Fruit fly (Drosophila melanogaster) whole organism, embryonic: ENCODE measurements around the gene mus301.

ENCODE experiments used
- Awh ChIP-seq: fragments of 200-800 bp; sonication (Bioruptor generic); IDR thresholded peaks from 2 replicates; pipeline ENCODE4, ENCODE4 v1.3.6; 2022; ENCODE audit warnings: missing biosample characterization, missing genetic modification characterization
- Bdp1 ChIP-seq: fragments of 200-800 bp; sonication (Bioruptor generic); optimal IDR thresholded peaks from 3 replicates; lab custom pipeline; 2016; ENCODE audit warnings: missing biosample characterization, missing genetic modification characterization
- BtbVII ChIP-seq: fragments of 200-800 bp; sonication (Bioruptor generic); optimal IDR thresholded peaks from 3 replicates; lab custom pipeline; 2017; ENCODE audit warnings: missing biosample characterization, mild to moderate bottlenecking, missing genetic modification characterization
- CG10366 ChIP-seq: fragments of 200-800 bp; sonication (Bioruptor generic); IDR thresholded peaks from 2 replicates; pipeline ENCODE4 v1.3.6; 2022; ENCODE audit warnings: missing biosample characterization, missing genetic modification characterization
- CG11085 ChIP-seq: fragments of 200-800 bp; sonication (Bioruptor generic); IDR thresholded peaks from 2 replicates; pipeline ENCODE4 v1.3.6; 2022; ENCODE audit warnings: missing biosample characterization, missing genetic modification characterization
- CG11723 ChIP-seq: fragments of 200-800 bp; sonication (Bioruptor generic); optimal IDR thresholded peaks from 2 replicates; lab custom pipeline; 2017; ENCODE audit warnings: missing biosample characterization, mild to moderate bottlenecking, missing genetic modification characterization
- CG12104 ChIP-seq: fragments of 200-800 bp; sonication (Bioruptor generic); optimal IDR thresholded peaks from 3 replicates; lab custom pipeline; 2016; ENCODE audit warnings: missing biosample characterization, missing genetic modification characterization
- CG12744 ChIP-seq: fragments of 200-800 bp; sonication (Bioruptor generic); optimal IDR thresholded peaks from 2 replicates; lab custom pipeline; 2016; ENCODE audit warnings: missing biosample characterization, missing genetic modification characterization
- CG13123 ChIP-seq: fragments of 200-800 bp; sonication (Bioruptor generic); optimal IDR thresholded peaks from 2 replicates; lab custom pipeline; 2016; ENCODE audit warnings: missing biosample characterization, missing genetic modification characterization
- CG15269 ChIP-seq: fragments of 200-800 bp; sonication (Bioruptor generic); optimal IDR thresholded peaks from 2 replicates; lab custom pipeline; 2018; ENCODE audit warnings: missing biosample characterization, mild to moderate bottlenecking, missing genetic modification characterization, moderate library complexity
- CG15601 ChIP-seq: fragments of 200-800 bp; sonication (Bioruptor generic); optimal IDR thresholded peaks from 3 replicates; lab custom pipeline; 2019; ENCODE audit warnings: missing biosample characterization, mild to moderate bottlenecking, missing genetic modification characterization, moderate library complexity
- CG1602 ChIP-seq: fragments of 200-800 bp; sonication (Bioruptor generic); optimal IDR thresholded peaks from 3 replicates; lab custom pipeline; 2016; ENCODE audit warnings: missing biosample characterization, missing genetic modification characterization
- CG18764 ChIP-seq: fragments of 200-800 bp; sonication (Bioruptor generic); optimal IDR thresholded peaks from 3 replicates; lab custom pipeline; 2016; ENCODE audit warnings: missing biosample characterization, missing genetic modification characterization
- CG2678 ChIP-seq: fragments of 200-800 bp; sonication (Bioruptor generic); optimal IDR thresholded peaks from 3 replicates; lab custom pipeline; 2019; ENCODE audit warnings: missing biosample characterization, mild to moderate bottlenecking, missing genetic modification characterization, moderate library complexity
- CG2875 ChIP-seq: fragments of 200-800 bp; sonication (Bioruptor generic); optimal IDR thresholded peaks from 2 replicates; lab custom pipeline; 2017; ENCODE audit warnings: missing biosample characterization, mild to moderate bottlenecking, missing genetic modification characterization, missing genetic modification reagents
- CG32767 ChIP-seq: fragments of 200-800 bp; sonication (Bioruptor generic); IDR thresholded peaks from 2 replicates; pipeline ENCODE4 v1.3.6; 2022; ENCODE audit warnings: missing biosample characterization, missing genetic modification characterization
- CG43689 ChIP-seq: fragments of 200-800 bp; sonication (Bioruptor generic); IDR thresholded peaks from 2 replicates; pipeline ENCODE4 v1.3.6; 2022; ENCODE audit warnings: missing biosample characterization, missing genetic modification characterization
- CG6689 ChIP-seq: fragments of 200-800 bp; sonication (Bioruptor generic); IDR thresholded peaks from 2 replicates; pipeline ENCODE4 v1.3.6; 2022; ENCODE audit warnings: missing biosample characterization, missing genetic modification characterization
- CG7357 ChIP-seq: fragments of 200-800 bp; sonication (Bioruptor generic); IDR thresholded peaks from 3 replicates; pipeline ENCODE4 v1.3.6; 2022; ENCODE audit warnings: missing biosample characterization, missing genetic modification characterization
- CG7786 ChIP-seq: fragments of 200-800 bp; sonication (Bioruptor generic); optimal IDR thresholded peaks from 2 replicates; lab custom pipeline; 2016; ENCODE audit warnings: missing biosample characterization, missing genetic modification characterization
- CG8281 ChIP-seq: fragments of 200-800 bp; sonication (Bioruptor generic); optimal IDR thresholded peaks from 2 replicates; lab custom pipeline; 2018; ENCODE audit warnings: missing biosample characterization, mild to moderate bottlenecking, missing genetic modification characterization, moderate library complexity
- CG8290 ChIP-seq, 3 experiments: fragments of 200-800 bp; sonication (Bioruptor generic); optimal IDR thresholded peaks; 2 replicates each; lab custom pipeline; 2016 to 2019; ENCODE audit warnings: missing biosample characterization in 3 of 3, missing genetic modification characterization in 3 of 3, mild to moderate bottlenecking in 2 of 3, moderate library complexity in 1 of 3
- Dek ChIP-seq: fragments of 200-800 bp; sonication (Bioruptor generic); optimal IDR thresholded peaks from 3 replicates; lab custom pipeline; 2019; ENCODE audit warnings: missing biosample characterization, mild to moderate bottlenecking, missing genetic modification characterization, moderate library complexity
- Fer1 ChIP-seq: fragments of 200-800 bp; sonication (Bioruptor generic); optimal IDR thresholded peaks from 2 replicates; lab custom pipeline; 2017; ENCODE audit warnings: missing biosample characterization, mild to moderate bottlenecking, missing genetic modification characterization
- HLH54F ChIP-seq: fragments of 200-800 bp; sonication (Bioruptor generic); optimal IDR thresholded peaks from 3 replicates; lab custom pipeline; 2016; ENCODE audit warnings: missing biosample characterization, missing genetic modification characterization
- HmgZ ChIP-seq: fragments of 200-800 bp; sonication (Bioruptor generic); optimal IDR thresholded peaks from 2 replicates; lab custom pipeline; 2018; ENCODE audit warnings: missing biosample characterization, mild to moderate bottlenecking, missing genetic modification characterization
- PHDP ChIP-seq: fragments of 200-800 bp; sonication (Bioruptor generic); optimal IDR thresholded peaks from 3 replicates; lab custom pipeline; 2018; ENCODE audit warnings: missing biosample characterization, mild to moderate bottlenecking, missing genetic modification characterization, moderate library complexity
- Six4 ChIP-seq: fragments of 200-800 bp; sonication (Bioruptor generic); optimal IDR thresholded peaks from 2 replicates; lab custom pipeline; 2016; ENCODE audit warnings: missing biosample characterization, missing genetic modification characterization
- TFAM ChIP-seq: fragments of 200-800 bp; sonication (Bioruptor generic); optimal IDR thresholded peaks from 2 replicates; lab custom pipeline; 2017; ENCODE audit warnings: missing biosample characterization, missing genetic modification characterization, inconsistent platforms
- ara ChIP-seq: fragments of 200-800 bp; sonication (Bioruptor generic); IDR thresholded peaks from 2 replicates; pipeline ENCODE4 v1.3.6; 2022; ENCODE audit warnings: missing biosample characterization, missing genetic modification characterization
- cad ChIP-seq: fragments of >200 bp; optimal IDR thresholded peaks from 2 replicates; lab custom pipeline; 2017; ENCODE audit warnings: missing biosample characterization, missing genetic modification characterization
- cas ChIP-seq: fragments of 200-800 bp; sonication (Bioruptor generic); IDR thresholded peaks from 2 replicates; pipeline ENCODE4 v1.3.6; 2022; ENCODE audit warnings: missing biosample characterization, missing genetic modification characterization
- chm ChIP-seq: fragments of 200-800 bp; sonication (Bioruptor generic); IDR thresholded peaks from 2 replicates; pipeline ENCODE4 v1.3.6; 2022; ENCODE audit warnings: missing biosample characterization, missing genetic modification characterization
- crol ChIP-seq: fragments of 200-800 bp; sonication (Bioruptor generic); IDR thresholded peaks from 2 replicates; pipeline ENCODE4 v1.3.6; 2022; ENCODE audit warnings: missing biosample characterization, missing genetic modification characterization
- esg ChIP-seq: fragments of 200-800 bp; sonication (Bioruptor generic); conservative IDR thresholded peaks from 2 replicates; pipeline ENCODE4 v1.3.6; 2022; ENCODE audit warnings: missing biosample characterization, missing genetic modification characterization
- fd96Cb ChIP-seq: fragments of 200-800 bp; sonication (Bioruptor generic); optimal IDR thresholded peaks from 2 replicates; lab custom pipeline; 2018; ENCODE audit warnings: missing biosample characterization, mild to moderate bottlenecking, missing genetic modification characterization, moderate library complexity
- gsb ChIP-seq: fragments of 200-800 bp; sonication (Bioruptor generic); IDR thresholded peaks from 2 replicates; pipeline ENCODE4 v1.3.6; 2022; ENCODE audit warnings: missing biosample characterization, missing genetic modification characterization
- her ChIP-seq: fragments of 200-800 bp; sonication (Bioruptor generic); optimal IDR thresholded peaks from 2 replicates; lab custom pipeline; 2016; ENCODE audit warnings: missing biosample characterization, missing genetic modification characterization
- hth ChIP-seq: fragments of >200 bp; optimal IDR thresholded peaks from 2 replicates; lab custom pipeline; 2017; ENCODE audit warnings: inconsistent platforms
- jumu ChIP-seq: fragments of 200-800 bp; sonication (Bioruptor generic); optimal IDR thresholded peaks from 3 replicates; lab custom pipeline; 2016; ENCODE audit warnings: missing biosample characterization, missing genetic modification characterization
- mirr ChIP-seq: fragments of 200-800 bp; sonication (Bioruptor generic); optimal IDR thresholded peaks from 3 replicates; lab custom pipeline; 2018; ENCODE audit warnings: missing biosample characterization, mild to moderate bottlenecking, missing genetic modification characterization
- otp ChIP-seq: fragments of 200-800 bp; sonication (Bioruptor generic); IDR thresholded peaks from 3 replicates; pipeline ENCODE4, ENCODE4 v1.3.6; 2022; ENCODE audit warnings: missing biosample characterization, missing genetic modification characterization
- pzg ChIP-seq: fragments of 200-800 bp; sonication (Bioruptor generic); optimal IDR thresholded peaks from 3 replicates; lab custom pipeline; 2018; ENCODE audit warnings: missing biosample characterization, mild to moderate bottlenecking, missing genetic modification characterization, moderate library complexity
- sim ChIP-seq: fragments of 200-800 bp; sonication (Bioruptor generic); IDR thresholded peaks from 2 replicates; pipeline ENCODE4 v1.3.6; 2022; ENCODE audit warnings: missing biosample characterization, missing genetic modification characterization
- sisA ChIP-seq: fragments of 200-800 bp; sonication (Bioruptor generic); IDR thresholded peaks from 2 replicates; pipeline ENCODE4 v1.3.6; 2022; ENCODE audit warnings: missing biosample characterization, missing genetic modification characterization
- sug ChIP-seq: fragments of 200-800 bp; optimal IDR thresholded peaks from 2 replicates; lab custom pipeline; 2019; ENCODE audit warnings: missing biosample characterization, mild to moderate bottlenecking, missing genetic modification characterization, moderate library complexity
- tio ChIP-seq: fragments of 200-800 bp; sonication (Bioruptor generic); optimal IDR thresholded peaks from 2 replicates; lab custom pipeline; 2017; ENCODE audit warnings: missing biosample characterization, missing genetic modification characterization, inconsistent platforms
- vfl ChIP-seq: fragments of 200-800 bp; sonication (Bioruptor generic); optimal IDR thresholded peaks from 2 replicates; lab custom pipeline; 2016; ENCODE audit warnings: missing biosample characterization, missing genetic modification characterization
- zf30C ChIP-seq: fragments of 200-800 bp; sonication (Bioruptor generic); optimal IDR thresholded peaks from 3 replicates; lab custom pipeline; 2018; ENCODE audit warnings: missing biosample characterization, mild to moderate bottlenecking, missing genetic modification characterization

Gene mus301

dm6 chr3L:8185263-8186227, 47.9 kb downstream of the mus301 start (continued):
- peak; percentile 7 for TF ChIP-seq fd96Cb (tag; lab: Kevin White, UChicago)
- no peak for TF ChIP-seq CG8281 (tag; lab: Kevin White, UChicago)
- TF ChIP-seq CG12744 = no peak
- TF ChIP-seq crol (GFP tag; lab: Robert Waterston, UW) = peak; percentile 39; the same call in 1 of the 2 replicates
- no peak for TF ChIP-seq hth (lab: Kevin White, UChicago)
- TF ChIP-seq Fer1 (GFP tag; lab: Kevin White, UChicago) = peak; percentile 53
- TF ChIP-seq BtbVII (GFP tag; lab: Kevin White, UChicago) = peak; percentile 23
- peak; percentile 11 for TF ChIP-seq PHDP (tag; lab: Kevin White, UChicago)
- peak; percentile 42 for TF ChIP-seq jumu (GFP tag; lab: Kevin White, UChicago)
- TF ChIP-seq pzg (GFP tag; lab: Kevin White, UChicago) = no peak
- no peak for TF ChIP-seq cas
- TF ChIP-seq CG32767 (GFP tag; lab: Robert Waterston, UW) = no peak
- TF ChIP-seq Awh (GFP tag; lab: Robert Waterston, UW) = 0 out of 2 replicates have a peak, but pooled peaks have one; percentile 25
- TF ChIP-seq CG6689 (GFP tag; lab: Robert Waterston, UW) = peak; percentile 46
- TF ChIP-seq zf30C (GFP tag; lab: Kevin White, UChicago) = no peak
- peak; percentile 47; the same call in 1 of the 2 replicates for TF ChIP-seq gsb (GFP tag; lab: Robert Waterston, UW)
- peak; percentile 3 for TF ChIP-seq Bdp1 (GFP tag; lab: Kevin White, UChicago)
- TF ChIP-seq chm (GFP tag; lab: Robert Waterston, UW) = no peak
- TF ChIP-seq CG15601 (tag; lab: Kevin White, UChicago) = no peak
- TF ChIP-seq CG11723 (GFP tag; lab: Kevin White, UChicago) = no peak
- TF ChIP-seq CG18764 (GFP tag; lab: Kevin White, UChicago) = no peak
- TF ChIP-seq CG7357 (GFP tag; lab: Robert Waterston, UW) = peak; percentile 53; the same call in 1 of the 3 replicates
- peak; percentile 58 for TF ChIP-seq CG15269 (tag; lab: Kevin White, UChicago)
- TF ChIP-seq sisA (GFP tag; lab: Robert Waterston, UW) = peak; percentile 44; the same call in 1 of the 2 replicates
- peak; percentile 32 for TF ChIP-seq vfl
- peak; percentile 36 for TF ChIP-seq esg (GFP tag; lab: Robert Waterston, UW)
- peak; percentile 100 for TF ChIP-seq sug (tag; lab: Kevin White, UChicago)
- TF ChIP-seq CG11085 = no peak
- TF ChIP-seq CG13123 (GFP tag; lab: Kevin White, UChicago) = no peak
- TF ChIP-seq HLH54F (GFP tag; lab: Kevin White, UChicago) = peak; percentile 57
- peak; percentile 41; the same call in 1 of the 2 replicates for TF ChIP-seq CG10366
- no peak for TF ChIP-seq CG8290 (GFP tag; optimal IDR thresholded peaks at IDR 0.05; lab: Kevin White, UChicago)
- peak in 1 of 2 experiments; percentile 61 for TF ChIP-seq CG8290 (tag; optimal IDR thresholded peaks at IDR 0.05; lab: Kevin White, UChicago)
- TF ChIP-seq cad (GFP tag; lab: Kevin White, UChicago) = no peak
- TF ChIP-seq her = peak; percentile 2
- peak; percentile 67 for TF ChIP-seq CG7786 (GFP tag; lab: Kevin White, UChicago)
- peak; percentile 38 for TF ChIP-seq CG12104 (GFP tag; lab: Kevin White, UChicago)
- no peak for TF ChIP-seq HmgZ (tag; lab: Kevin White, UChicago)
- TF ChIP-seq CG1602 = peak; percentile 42
- no peak for TF ChIP-seq TFAM (GFP tag; lab: Kevin White, UChicago)
- TF ChIP-seq sim (GFP tag; lab: Robert Waterston, UW) = no peak
- TF ChIP-seq Six4 (GFP tag; lab: Kevin White, UChicago) = no peak
- no peak for TF ChIP-seq CG43689 (GFP tag; lab: Robert Waterston, UW)
- TF ChIP-seq ara (GFP tag; lab: Robert Waterston, UW) = peak; percentile 46; the same call in 1 of the 2 replicates
- peak; percentile 39 for TF ChIP-seq tio (GFP tag; lab: Kevin White, UChicago)
- no peak for TF ChIP-seq CG2875 (GFP tag; lab: Kevin White, UChicago)
- TF ChIP-seq Dek = peak; percentile 17
- peak; percentile 93 for TF ChIP-seq mirr (GFP tag; lab: Kevin White, UChicago)
- TF ChIP-seq otp (GFP tag; lab: Robert Waterston, UW) = peak; percentile 3; the same call in 1 of the 3 replicates
- TF ChIP-seq CG2678 (tag; lab: Kevin White, UChicago) = peak; percentile 67
